Fruit fly (Drosophila melanogaster): ENCODE measurements around the gene CG13082.

CG13082 gene

dm6 chr2L:19572496-19573317 lies 34.5 kb downstream of the CG13082 start (continued):
- no peak for TF ChIP-seq HmgD (GFP tag; optimal IDR thresholded peaks at IDR 0.05)
- peak; percentile 65 for TF ChIP-seq Sox102F (GFP tag; optimal IDR thresholded peaks at IDR 0.05)
- no peak for TF ChIP-seq NC2α (GFP tag; optimal IDR thresholded peaks at IDR 0.05)
- peak; percentile 48 for TF ChIP-seq dmrt11E (tag; optimal IDR thresholded peaks at IDR 0.05)
- peak; percentile 47 for TF ChIP-seq CG9609 (GFP tag; optimal IDR thresholded peaks at IDR 0.05)
- TF ChIP-seq CG34376 (GFP tag; optimal IDR thresholded peaks at IDR 0.05) = peak; percentile 73
- 0 out of 3 replicates have a peak, but pooled peaks have one; percentile 15 for TF ChIP-seq CG2199 (GFP tag; IDR thresholded peaks at IDR 0.05)
- TF ChIP-seq hb (GFP tag; IDR thresholded peaks at IDR 0.05; ENCODE audit: partially characterized antibody) = no peak
- peak; percentile 62 for TF ChIP-seq unpg (GFP tag; optimal IDR thresholded peaks at IDR 0.05)
- peak; percentile 84 for TF ChIP-seq D19A (tag; optimal IDR thresholded peaks at IDR 0.05)
- TF ChIP-seq CoRest (tag; optimal IDR thresholded peaks at IDR 0.05) = peak; percentile 75
- TF ChIP-seq CG1024 (GFP tag; IDR thresholded peaks at IDR 0.05) = no peak
- 0 out of 4 replicates have a peak, but pooled peaks have one; percentile 55 for TF ChIP-seq chinmo (GFP tag; IDR thresholded peaks at IDR 0.05; ENCODE audit: partially characterized antibody)
- peak; percentile 73 for TF ChIP-seq gro (GFP tag; optimal IDR thresholded peaks at IDR 0.05)
- TF ChIP-seq amos (GFP tag; IDR thresholded peaks at IDR 0.05; ENCODE audit: partially characterized antibody) = peak; percentile 14; the same call in 1 of the 2 replicates
- no peak for TF ChIP-seq al (GFP tag; IDR thresholded peaks at IDR 0.05)
- no peak for TF ChIP-seq kah (GFP tag; optimal IDR thresholded peaks at IDR 0.05)
- peak; percentile 93 for TF ChIP-seq lbe (GFP tag; optimal IDR thresholded peaks at IDR 0.05)
- peak; percentile 32 for TF ChIP-seq Ets97D (GFP tag; optimal IDR thresholded peaks at IDR 0.05)
- no peak for TF ChIP-seq ham (GFP tag; IDR thresholded peaks at IDR 0.05)
- peak; percentile 79 for TF ChIP-seq CG13894 (tag; optimal IDR thresholded peaks at IDR 0.05)
- peak; percentile 62 for TF ChIP-seq CG18476 (GFP tag; optimal IDR thresholded peaks at IDR 0.05)
- no peak for TF ChIP-seq CG3163 (GFP tag; optimal IDR thresholded peaks at IDR 0.05)
- TF ChIP-seq E2f1 (GFP tag; IDR thresholded peaks at IDR 0.05) = peak; percentile 41; the same call in 1 of the 2 replicates
- peak; percentile 30 for TF ChIP-seq CG12236 (GFP tag; optimal IDR thresholded peaks at IDR 0.05)
- TF ChIP-seq Spps (tag; optimal IDR thresholded peaks at IDR 0.05) = peak; percentile 44
- peak; percentile 24 for TF ChIP-seq CG11723 (GFP tag; optimal IDR thresholded peaks at IDR 0.05)
- peak; percentile 28 for TF ChIP-seq CG12942 (GFP tag; optimal IDR thresholded peaks at IDR 0.05)
- TF ChIP-seq Lhr (GFP tag; optimal IDR thresholded peaks at IDR 0.05) = no peak
- peak; percentile 55; the same call in 2 of the 3 replicates for TF ChIP-seq CG11695 (GFP tag; IDR thresholded peaks at IDR 0.05)
- peak; percentile 77 for TF ChIP-seq grau (tag; optimal IDR thresholded peaks at IDR 0.05)
- TF ChIP-seq Drgx (GFP tag; IDR thresholded peaks at IDR 0.05) = peak; percentile 81
- no peak for TF ChIP-seq CG4282 (GFP tag; optimal IDR thresholded peaks at IDR 0.05)
- no peak for TF ChIP-seq CG11247 (GFP tag; IDR thresholded peaks at IDR 0.05)
- no peak for TF ChIP-seq inv (GFP tag; IDR thresholded peaks at IDR 0.05; ENCODE audit: partially characterized antibody)
- peak; percentile 62 for TF ChIP-seq CG10979 (tag; optimal IDR thresholded peaks at IDR 0.05)
- TF ChIP-seq nom (GFP tag; optimal IDR thresholded peaks at IDR 0.05) = peak; percentile 79
- TF ChIP-seq org-1 (GFP tag; optimal IDR thresholded peaks at IDR 0.05) = peak; percentile 61
- TF ChIP-seq Myb (GFP tag; optimal IDR thresholded peaks at IDR 0.05) = peak; percentile 25
- peak; percentile 19 for TF ChIP-seq CG1647 (GFP tag; optimal IDR thresholded peaks at IDR 0.05)
- peak; percentile 66 for TF ChIP-seq CG14441 (GFP tag; IDR thresholded peaks at IDR 0.05)
- TF ChIP-seq bigmax (GFP tag; optimal IDR thresholded peaks at IDR 0.05) = no peak
- TF ChIP-seq CG32772 (GFP tag; IDR thresholded peaks at IDR 0.05) = peak; percentile 34; the same call in 1 of the 2 replicates
- peak; percentile 56 for TF ChIP-seq esg (GFP tag; conservative IDR thresholded peaks at IDR 0.05)
- peak; percentile 52 for TF ChIP-seq Nf-YB (GFP tag; optimal IDR thresholded peaks at IDR 0.05)
- no peak for TF ChIP-seq CG3838 (GFP tag; optimal IDR thresholded peaks at IDR 0.05)
- TF ChIP-seq caup (GFP tag; optimal IDR thresholded peaks at IDR 0.05; ENCODE audit: severe bottlenecking) = peak; percentile 62
- TF ChIP-seq sens-2 (GFP tag; IDR thresholded peaks at IDR 0.05) = no peak
